Worm (Caenorhabditis elegans) whole organism, L2 larva: ENCODE data around the gene E04D5.4.

Experiments
- C34F6.9 ChIP-seq: fragments of 150-350 bp; optimal IDR thresholded peaks from 2 replicates; lab custom pipeline; 2014; ENCODE audit warnings: missing biosample characterization, missing genetic modification characterization
- F13H6.1 ChIP-seq: sonication (generic microtip); optimal IDR thresholded peaks from 2 replicates; lab custom pipeline; 2016; ENCODE audit warnings: missing genetic modification characterization, missing compliant biosample characterization
- R02D3.7 ChIP-seq: fragments of 150-350 bp; optimal IDR thresholded peaks from 2 replicates; lab custom pipeline; 2014; ENCODE audit warnings: missing biosample characterization, missing genetic modification characterization
- Y55F3AM.14 ChIP-seq: fragments of 200-800 bp; sonication (Bioruptor generic); optimal IDR thresholded peaks from 2 replicates; lab custom pipeline; 2018; ENCODE audit warnings: mild to moderate bottlenecking, missing genetic modification characterization, missing compliant biosample characterization
- ZK546.5 ChIP-seq: sonication (generic microtip); optimal IDR thresholded peaks from 2 replicates; lab custom pipeline; 2017; ENCODE audit warnings: missing biosample characterization, missing genetic modification characterization
- alr-1 ChIP-seq: fragments of 150-350 bp; optimal IDR thresholded peaks from 2 replicates; lab custom pipeline; 2014; ENCODE audit warnings: missing biosample characterization, missing genetic modification characterization
- aly-2 ChIP-seq: fragments of 150-350 bp; optimal IDR thresholded peaks from 2 replicates; lab custom pipeline; 2014; ENCODE audit warnings: missing biosample characterization, missing genetic modification characterization
- ama-1 ChIP-seq: fragments of 150-350 bp; optimal IDR thresholded peaks from 2 replicates; lab custom pipeline; 2018; ENCODE audit warnings: inconsistent platforms
- blmp-1 ChIP-seq: sonication (generic microtip); optimal IDR thresholded peaks from 2 replicates; lab custom pipeline; 2017; ENCODE audit warnings: missing genetic modification characterization, mild to moderate bottlenecking, missing compliant biosample characterization, antibody characterized with exemption, moderate library complexity; ENCODE audit not compliant: insufficient read depth
- ceh-16 ChIP-seq: fragments of 150-350 bp; optimal IDR thresholded peaks from 2 replicates; lab custom pipeline; 2014; ENCODE audit warnings: missing biosample characterization, missing genetic modification characterization
- egl-27 ChIP-seq: sonication (generic microtip); optimal IDR thresholded peaks from 3 replicates; lab custom pipeline; 2017; ENCODE audit warnings: missing biosample characterization, missing genetic modification reagents, missing genetic modification characterization
- elt-3 ChIP-seq: sonication (generic microtip); optimal IDR thresholded peaks from 2 replicates; lab custom pipeline; 2017; ENCODE audit warnings: missing biosample characterization, missing genetic modification characterization
- fos-1 ChIP-seq: fragments of 150-350 bp; optimal IDR thresholded peaks from 2 replicates; lab custom pipeline; 2014; ENCODE audit warnings: missing biosample characterization, missing genetic modification characterization
- lin-11 ChIP-seq: fragments of 150-350 bp; sonication (generic microtip); optimal IDR thresholded peaks from 2 replicates; lab custom pipeline; 2014; ENCODE audit warnings: missing biosample characterization, missing genetic modification characterization, inconsistent platforms, mixed read lengths
- lin-39 ChIP-seq: fragments of 150-350 bp; optimal IDR thresholded peaks from 2 replicates; lab custom pipeline; 2014; ENCODE audit warnings: missing biosample characterization, missing genetic modification reagents, missing genetic modification characterization
- lsy-2 ChIP-seq, 2 experiments: fragments of 150-350 bp in 1 of 2; sonication (generic microtip) in 1 of 2; optimal IDR thresholded peaks; 2 replicates each; lab custom pipeline; 2014 to 2017; ENCODE audit warnings: missing biosample characterization in 2 of 2, missing genetic modification characterization in 2 of 2
- mab-5 ChIP-seq: fragments of 150-350 bp; optimal IDR thresholded peaks from 2 replicates; lab custom pipeline; 2014; ENCODE audit warnings: missing biosample characterization, missing genetic modification characterization
- mbf-1 ChIP-seq: sonication (generic microtip); optimal IDR thresholded peaks from 2 replicates; lab custom pipeline; 2017; ENCODE audit warnings: missing biosample characterization, missing genetic modification characterization
- nhr-10 ChIP-seq: sonication (generic microtip); optimal IDR thresholded peaks from 2 replicates; lab custom pipeline; 2017; ENCODE audit warnings: missing biosample characterization, missing genetic modification characterization
- nhr-11 ChIP-seq: fragments of 150-350 bp; optimal IDR thresholded peaks from 2 replicates; lab custom pipeline; 2014; ENCODE audit warnings: missing biosample characterization, missing genetic modification characterization
- nhr-21 ChIP-seq: fragments of 150-350 bp; optimal IDR thresholded peaks from 2 replicates; lab custom pipeline; 2014; ENCODE audit warnings: missing biosample characterization, missing genetic modification characterization
- nhr-23 ChIP-seq: fragments of 150-350 bp; optimal IDR thresholded peaks from 2 replicates; lab custom pipeline; 2014; ENCODE audit warnings: missing biosample characterization, missing genetic modification reagents, missing genetic modification characterization
- nhr-237 ChIP-seq: fragments of 150-350 bp; optimal IDR thresholded peaks from 2 replicates; lab custom pipeline; 2014; ENCODE audit warnings: missing biosample characterization, missing genetic modification characterization
- nhr-25 ChIP-seq: fragments of 150-350 bp; sonication (generic microtip); optimal IDR thresholded peaks from 3 replicates; lab custom pipeline; 2014; ENCODE audit warnings: missing biosample characterization, missing genetic modification characterization
- nhr-6 ChIP-seq: fragments of 150-350 bp; optimal IDR thresholded peaks from 2 replicates; lab custom pipeline; 2014; ENCODE audit warnings: missing biosample characterization, missing genetic modification characterization
- nhr-77 ChIP-seq: fragments of 150-350 bp; optimal IDR thresholded peaks from 2 replicates; lab custom pipeline; 2014; ENCODE audit warnings: missing biosample characterization, missing genetic modification characterization
- sem-4 ChIP-seq: fragments of 150-350 bp; optimal IDR thresholded peaks from 2 replicates; lab custom pipeline; 2014; ENCODE audit warnings: missing biosample characterization, missing genetic modification reagents, missing genetic modification characterization
- skn-1 ChIP-seq: sonication (generic microtip); optimal IDR thresholded peaks from 2 replicates; lab custom pipeline; 2017; ENCODE audit warnings: missing biosample characterization, missing genetic modification characterization
- sma-3 ChIP-seq: sonication (generic microtip); optimal IDR thresholded peaks from 2 replicates; lab custom pipeline; 2016; ENCODE audit warnings: missing genetic modification reagents, missing genetic modification characterization, missing compliant biosample characterization
- sma-9 ChIP-seq, 2 experiments: fragments of 150-350 bp in 1 of 2; sonication (generic microtip) in 1 of 2; optimal IDR thresholded peaks; 2 replicates each; lab custom pipeline; 2014 to 2016; ENCODE audit warnings: missing genetic modification characterization in 2 of 2, mild to moderate bottlenecking in 1 of 2, missing biosample characterization in 1 of 2, missing compliant biosample characterization in 1 of 2, missing genetic modification reagents in 1 of 2, moderate library complexity in 1 of 2
- snpc-4 ChIP-seq: fragments of 150-350 bp; optimal IDR thresholded peaks from 2 replicates; lab custom pipeline; 2014; ENCODE audit warnings: missing biosample characterization, missing genetic modification characterization
- unc-39 ChIP-seq: fragments of 150-350 bp; optimal IDR thresholded peaks from 2 replicates; lab custom pipeline; 2014; ENCODE audit warnings: missing biosample characterization, missing genetic modification characterization
- unc-55 ChIP-seq: fragments of 150-350 bp; sonication (generic microtip); optimal IDR thresholded peaks from 3 replicates; lab custom pipeline; 2014; ENCODE audit warnings: missing biosample characterization, missing genetic modification reagents, missing genetic modification characterization
- unc-62 ChIP-seq: fragments of 150-350 bp; optimal IDR thresholded peaks from 2 replicates; lab custom pipeline; 2014; ENCODE audit warnings: missing biosample characterization, missing genetic modification reagents, missing genetic modification characterization
- zag-1 ChIP-seq: fragments of 150-350 bp; optimal IDR thresholded peaks from 2 replicates; lab custom pipeline; 2014; ENCODE audit warnings: missing biosample characterization, missing genetic modification characterization
- ztf-1 ChIP-seq: fragments of 200-800 bp; sonication (Bioruptor generic); conservative IDR thresholded peaks from 2 replicates; pipeline ENCODE4 v1.3.6; 2022; ENCODE audit warnings: missing genetic modification characterization, missing compliant biosample characterization
- ztf-4 ChIP-seq: fragments of 150-350 bp; optimal IDR thresholded peaks from 2 replicates; lab custom pipeline; 2014; ENCODE audit warnings: missing biosample characterization, missing genetic modification characterization

E04D5.4 gene

DNA sequence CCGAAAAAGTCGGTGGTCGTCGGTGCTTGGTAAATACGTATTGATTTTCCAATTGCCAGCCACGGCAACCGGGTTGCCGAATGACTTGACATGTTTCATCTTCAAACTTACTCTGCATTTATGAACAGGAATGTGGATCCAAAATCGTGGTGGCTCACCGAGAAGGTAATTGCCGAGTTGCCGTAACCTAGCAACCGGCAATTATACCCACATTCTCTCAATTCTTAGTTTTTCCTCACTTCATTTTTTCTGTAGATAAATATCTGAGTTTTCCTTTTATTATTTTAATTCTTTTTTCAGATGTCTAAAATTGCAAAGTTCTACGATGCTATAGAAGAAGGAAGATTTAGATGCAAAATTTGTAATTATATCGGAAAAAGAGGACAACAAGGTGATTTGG is 12.5 kb downstream of the E04D5.4 start, which contains the start of gene ZK673.4:
TSS of gene ZK673.4 (plus strand) at position 301 of the 400 bp plus-strand sequence.
- TF ChIP-seq lin-11 (no peak), snpc-4 (tag; lab: Kevin White, UChicago) (no peak), ZK546.5 (no peak), nhr-77 (tag; lab: Kevin White, UChicago) (no peak), F13H6.1 (tag; lab: Kevin White, UChicago) (no peak), egl-27 (tag; lab: Kevin White, UChicago) (no peak), zag-1 (no peak), ztf-4 (tag; lab: Kevin White, UChicago) (no peak), sma-3 (GFP tag; lab: Kevin White, UChicago) (no peak), lsy-2 (tag; optimal IDR thresholded peaks at IDR 0.05; lab: Kevin White, UChicago) (no peak), nhr-23 (tag; lab: Kevin White, UChicago) (no peak), blmp-1 (no peak), unc-55 (GFP tag; lab: Kevin White, UChicago) (no peak)

- TF ChIP-seq nhr-11 (no peak), blmp-1 (no peak), fos-1 (tag; lab: Kevin White, UChicago) (no peak), zag-1 (no peak), nhr-237 (no peak), C34F6.9 (tag; lab: Kevin White, UChicago) (no peak), alr-1 (tag; lab: Kevin White, UChicago) (no peak), nhr-25 (no peak), nhr-6 (tag; lab: Kevin White, UChicago) (no peak), R02D3.7 (tag; lab: Kevin White, UChicago) (no peak), lin-11 (no peak), snpc-4 (tag; lab: Kevin White, UChicago) (no peak)
These were observed 16.9 kb downstream of the E04D5.4 start, which contains the start of gene ZK673.11 for ce11 chrII:10456979-10457378. ZK673.11 (plus strand) TSS chrII:10457279.

ce11 chrII:10461207-10461606 is 21.1 kb downstream of the E04D5.4 start, which contains the start of gene ZK673.5:
ZK673.5 (plus strand) TSS chrII:10461507.
- TF ChIP-seq sma-9 (GFP tag; optimal IDR thresholded peaks at IDR 0.05; lab: Kevin White, UChicago) = no peak
- TF ChIP-seq sma-9 (tag; optimal IDR thresholded peaks at IDR 0.05; lab: Kevin White, UChicago) = no peak
- TF ChIP-seq lin-11 = no peak
- TF ChIP-seq nhr-21 = no peak
- no peak for TF ChIP-seq mab-5 (tag; lab: Kevin White, UChicago)
- TF ChIP-seq blmp-1 = no peak

DNA sequence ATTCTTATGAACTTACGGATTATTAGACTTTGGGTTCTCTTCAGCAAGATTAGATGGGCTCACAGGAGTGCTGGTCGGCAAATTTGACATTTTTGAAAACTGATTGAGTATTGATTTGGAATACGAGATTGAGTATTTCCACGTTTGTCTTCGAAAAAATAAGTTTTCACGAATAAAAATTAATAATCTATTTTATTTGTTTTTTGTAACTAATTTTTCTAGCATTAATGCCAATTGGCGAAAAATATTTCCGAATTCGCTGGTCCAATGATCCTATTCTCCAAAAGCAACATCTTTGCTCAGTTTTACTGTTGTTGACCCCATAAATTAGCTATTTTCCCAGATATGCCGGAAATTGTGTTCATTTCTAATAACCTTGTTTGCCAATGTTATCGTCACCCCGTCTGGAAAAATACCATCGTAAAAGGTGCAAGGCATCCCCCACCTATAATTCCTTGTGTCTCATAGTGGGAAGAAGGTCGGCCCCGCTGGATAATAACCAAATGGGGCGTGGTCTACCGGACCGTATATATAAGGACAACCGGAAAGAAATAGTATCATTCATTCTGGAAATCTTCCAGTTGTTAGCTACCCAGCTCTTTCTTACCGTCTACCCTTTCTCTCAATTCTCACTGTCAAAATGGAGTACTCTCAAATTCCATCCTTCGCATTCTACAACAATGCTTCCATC is 24.3 kb downstream of the E04D5.4 start, which contains the start of the genes ZK673.6 and sdz-37:
TSS of gene ZK673.6 (minus strand) at position 101 of the 691 bp plus-strand sequence.
TSS of gene sdz-37 (plus strand) at position 641 of the 691 bp plus-strand sequence.
- TF ChIP-seq C34F6.9 (tag; lab: Kevin White, UChicago) = no peak
- TF ChIP-seq nhr-6 (tag; lab: Kevin White, UChicago) = no peak
- no peak for TF ChIP-seq ama-1 (lab: Kevin White, UChicago)
- no peak for TF ChIP-seq skn-1 (tag; lab: Kevin White, UChicago)
- TF ChIP-seq ceh-16 = no peak
- TF ChIP-seq nhr-10 (tag; lab: Kevin White, UChicago) = no peak
- TF ChIP-seq sma-3 (GFP tag; lab: Kevin White, UChicago) = no peak
- TF ChIP-seq ZK546.5 = no peak
- no peak for TF ChIP-seq sem-4
- no peak for TF ChIP-seq R02D3.7 (tag; lab: Kevin White, UChicago)
- TF ChIP-seq elt-3 (tag; lab: Kevin White, UChicago) = no peak
- TF ChIP-seq ztf-4 (tag; lab: Kevin White, UChicago) = no peak
- no peak for TF ChIP-seq unc-62 (GFP tag; lab: Kevin White, UChicago)
- TF ChIP-seq nhr-77 (tag; lab: Kevin White, UChicago) = no peak

DNA sequence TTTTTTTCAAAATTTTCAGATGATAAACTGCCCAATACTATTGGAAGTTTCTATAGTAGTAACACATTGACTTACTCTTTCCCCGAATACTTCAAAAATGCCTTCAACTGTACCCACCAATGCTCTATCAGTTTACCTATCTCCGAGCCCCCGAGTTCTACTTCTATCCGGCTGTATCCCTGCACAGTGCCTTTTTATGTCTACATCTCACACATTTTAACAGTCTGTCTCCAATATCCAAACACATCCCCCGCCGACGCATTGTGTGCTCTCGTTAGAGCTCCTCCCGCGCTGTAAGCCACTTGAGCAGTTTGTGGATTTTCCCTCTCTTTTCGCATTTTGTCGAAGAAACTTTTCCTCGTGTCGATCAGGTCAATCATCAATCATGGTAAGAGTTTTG is 26.5 kb downstream of the E04D5.4 start, which contains the start of gene tnc-2:
TSS of gene tnc-2 (plus strand) at position 301 of the 400 bp plus-strand sequence.
- no peak for TF ChIP-seq lin-11
- TF ChIP-seq Y55F3AM.14 (GFP tag; lab: Kevin White, UChicago) = no peak
- TF ChIP-seq unc-55 (GFP tag; lab: Kevin White, UChicago) = no peak
- no peak for TF ChIP-seq C34F6.9 (tag; lab: Kevin White, UChicago)
- no peak for TF ChIP-seq mbf-1 (tag; lab: Kevin White, UChicago)
- no peak for TF ChIP-seq alr-1 (tag; lab: Kevin White, UChicago)
- TF ChIP-seq aly-2 (tag; lab: Kevin White, UChicago) = no peak
- TF ChIP-seq ZK546.5 = no peak
- no peak for TF ChIP-seq blmp-1
- TF ChIP-seq lin-39 (tag; lab: Kevin White, UChicago) = no peak
- no peak for TF ChIP-seq unc-62 (GFP tag; lab: Kevin White, UChicago)
- TF ChIP-seq ztf-1 (GFP tag; lab: Robert Waterston, UW) = no peak
- TF ChIP-seq fos-1 (tag; lab: Kevin White, UChicago) = no peak
- TF ChIP-seq unc-39 (tag; lab: Kevin White, UChicago) = no peak
- no peak for TF ChIP-seq skn-1 (tag; lab: Kevin White, UChicago)
- no peak for TF ChIP-seq elt-3 (tag; lab: Kevin White, UChicago)
- TF ChIP-seq sem-4 = no peak
- TF ChIP-seq nhr-6 (tag; lab: Kevin White, UChicago) = no peak
- TF ChIP-seq snpc-4 (tag; lab: Kevin White, UChicago) = no peak
- TF ChIP-seq, all 48 proteins: peak for 0
